Worm (Caenorhabditis elegans) whole organism, young adult: ENCODE measurements around the gene uig-1.

Experiments used
- B0261.1 ChIP-seq: sonication (generic microtip); optimal IDR thresholded peaks from 2 replicates; lab custom pipeline; 2016; ENCODE audit warnings: mild to moderate bottlenecking, missing genetic modification characterization, moderate library complexity, missing compliant biosample characterization
- C06A6.2 ChIP-seq: fragments of 200-800 bp; sonication (Bioruptor generic); conservative IDR thresholded peaks from 2 replicates; pipeline ENCODE4 v1.3.6; 2022; ENCODE audit warnings: missing genetic modification characterization, missing compliant biosample characterization
- C17E4.6 ChIP-seq: fragments of 200-800 bp; sonication (Bioruptor generic); IDR thresholded peaks from 2 replicates; pipeline ENCODE4 v1.3.6; 2022; ENCODE audit warnings: missing genetic modification reagents, missing genetic modification characterization, missing compliant biosample characterization
- D2030.7 ChIP-seq: fragments of 200-800 bp; sonication (Bioruptor generic); IDR thresholded peaks from 2 replicates; pipeline ENCODE4 v1.3.6; 2022; ENCODE audit warnings: missing genetic modification reagents, missing genetic modification characterization, missing compliant biosample characterization
- F23B12.7 ChIP-seq: sonication (generic microtip); optimal IDR thresholded peaks from 2 replicates; lab custom pipeline; 2017; ENCODE audit warnings: missing genetic modification characterization, mild to moderate bottlenecking, missing compliant biosample characterization, antibody characterized with exemption, moderate library complexity; ENCODE audit not compliant: insufficient read depth
- F37B4.10 ChIP-seq: fragments of 200-800 bp; sonication (Bioruptor generic); IDR thresholded peaks from 2 replicates; pipeline ENCODE4 v1.3.6; 2022; ENCODE audit warnings: missing genetic modification characterization, missing compliant biosample characterization
- F49E8.2 ChIP-seq: sonication (generic microtip); optimal IDR thresholded peaks from 3 replicates; lab custom pipeline; 2017; ENCODE audit warnings: missing genetic modification characterization, mild to moderate bottlenecking, missing compliant biosample characterization, antibody characterized with exemption, moderate library complexity; ENCODE audit not compliant: insufficient read depth
- F57A8.1 ChIP-seq: fragments of 200-800 bp; sonication (Bioruptor generic); optimal IDR thresholded peaks from 2 replicates; lab custom pipeline; 2018; ENCODE audit warnings: mild to moderate bottlenecking, missing genetic modification characterization, moderate library complexity, missing compliant biosample characterization
- K11D2.4 ChIP-seq: fragments of 200-800 bp; sonication (Bioruptor generic); IDR thresholded peaks from 2 replicates; pipeline ENCODE4 v1.3.6; 2022; ENCODE audit warnings: missing genetic modification reagents, missing genetic modification characterization, missing compliant biosample characterization
- T07F8.4 ChIP-seq: sonication (generic microtip); optimal IDR thresholded peaks from 2 replicates; lab custom pipeline; 2016; ENCODE audit warnings: mild to moderate bottlenecking, missing genetic modification characterization, moderate library complexity, missing compliant biosample characterization
- Y56A3A.18 ChIP-seq: fragments of 200-800 bp; sonication (Bioruptor generic); IDR thresholded peaks from 2 replicates; pipeline ENCODE4 v1.3.6; 2022; ENCODE audit warnings: missing genetic modification reagents, missing genetic modification characterization, missing compliant biosample characterization
- aptf-2 ChIP-seq: fragments of 200-800 bp; sonication (Bioruptor generic); conservative IDR thresholded peaks from 2 replicates; pipeline ENCODE4 v1.3.6; 2022; ENCODE audit warnings: missing genetic modification reagents, missing genetic modification characterization, missing compliant biosample characterization
- atf-7 ChIP-seq: sonication (generic microtip); optimal IDR thresholded peaks from 2 replicates; lab custom pipeline; 2017; ENCODE audit warnings: mild to moderate bottlenecking, missing genetic modification characterization, missing compliant biosample characterization
- bed-1 ChIP-seq: fragments of 200-800 bp; sonication (Bioruptor generic); IDR thresholded peaks from 2 replicates; pipeline ENCODE4 v1.3.6; 2022; ENCODE audit warnings: missing genetic modification reagents, missing genetic modification characterization, missing compliant biosample characterization
- bed-2 ChIP-seq: fragments of 200-800 bp; sonication (Bioruptor generic); IDR thresholded peaks from 2 replicates; pipeline ENCODE4 v1.3.6; 2022; ENCODE audit warnings: missing genetic modification reagents, missing genetic modification characterization, missing compliant biosample characterization
- ccch-3 ChIP-seq: fragments of 200-800 bp; sonication (Bioruptor generic); optimal IDR thresholded peaks from 2 replicates; lab custom pipeline; 2018; ENCODE audit warnings: mild to moderate bottlenecking, missing genetic modification characterization, missing compliant biosample characterization
- cebp-1 ChIP-seq, 2 experiments: fragments of 200-800 bp in 1 of 2; sonication (Bioruptor generic) in 1 of 2; sonication (generic microtip) in 1 of 2; IDR thresholded peaks in 1 of 2; optimal IDR thresholded peaks in 1 of 2; 2 replicates each; pipeline versions ENCODE4 v1.3.6 to Lab custom; 2017 to 2022; ENCODE audit warnings: missing compliant biosample characterization in 2 of 2, missing genetic modification characterization in 2 of 2, mild to moderate bottlenecking in 1 of 2, missing genetic modification reagents in 1 of 2, moderate library complexity in 1 of 2
- ceh-27 ChIP-seq: fragments of 200-800 bp; sonication (Bioruptor generic); optimal IDR thresholded peaks from 2 replicates; lab custom pipeline; 2018; ENCODE audit warnings: mild to moderate bottlenecking, missing genetic modification characterization, moderate library complexity, missing compliant biosample characterization
- ceh-58 ChIP-seq: fragments of 200-800 bp; sonication (Bioruptor generic); IDR thresholded peaks from 2 replicates; pipeline ENCODE4 v1.3.6; 2022; ENCODE audit warnings: missing genetic modification characterization, missing compliant biosample characterization
- dpff-1 ChIP-seq: sonication (generic microtip); optimal IDR thresholded peaks from 2 replicates; lab custom pipeline; 2017; ENCODE audit warnings: mild to moderate bottlenecking, missing genetic modification characterization, missing compliant biosample characterization
- efl-1 ChIP-seq: fragments of 150-350 bp; optimal IDR thresholded peaks from 2 replicates; lab custom pipeline; 2014; ENCODE audit warnings: missing biosample characterization, missing genetic modification reagents, missing genetic modification characterization
- egl-18 ChIP-seq: fragments of 200-800 bp; sonication (Bioruptor generic); IDR thresholded peaks from 2 replicates; pipeline ENCODE4 v1.3.6; 2022; ENCODE audit warnings: missing genetic modification reagents, missing genetic modification characterization, missing compliant biosample characterization
- egl-44 ChIP-seq: fragments of 200-800 bp; sonication (Bioruptor generic); IDR thresholded peaks from 2 replicates; pipeline ENCODE4 v1.3.6; 2022; ENCODE audit warnings: missing genetic modification reagents, missing genetic modification characterization, missing compliant biosample characterization
- fkh-3 ChIP-seq: sonication (generic microtip); optimal IDR thresholded peaks from 2 replicates; lab custom pipeline; 2016; ENCODE audit warnings: mild to moderate bottlenecking, missing genetic modification characterization, missing compliant biosample characterization
- him-1 ChIP-seq: sonication (generic microtip); optimal IDR thresholded peaks from 2 replicates; lab custom pipeline; 2016; ENCODE audit warnings: missing genotype, missing genetic modification reagents, missing genetic modification characterization, missing compliant biosample characterization
- hrde-1 ChIP-seq: sonication (generic microtip); optimal IDR thresholded peaks from 2 replicates; lab custom pipeline; 2016; ENCODE audit warnings: missing genetic modification characterization, mild to moderate bottlenecking, missing compliant biosample characterization, moderate library complexity, missing genotype, missing genetic modification reagents, borderline replicate concordance
- lin-54 ChIP-seq: fragments of 200-800 bp; sonication (Bioruptor generic); optimal IDR thresholded peaks from 2 replicates; lab custom pipeline; 2018; ENCODE audit warnings: mild to moderate bottlenecking, missing genetic modification characterization, missing compliant biosample characterization
- lir-1 ChIP-seq: fragments of 200-800 bp; sonication (Bioruptor generic); conservative IDR thresholded peaks from 2 replicates; pipeline ENCODE4 v1.3.6; 2022; ENCODE audit warnings: missing genetic modification reagents, missing genetic modification characterization, missing compliant biosample characterization
- lsl-1 ChIP-seq: fragments of 200-800 bp; sonication (Bioruptor generic); optimal IDR thresholded peaks from 2 replicates; lab custom pipeline; 2018; ENCODE audit warnings: mild to moderate bottlenecking, missing genetic modification characterization, moderate library complexity, missing compliant biosample characterization
- madf-3 ChIP-seq: fragments of 200-800 bp; sonication (Bioruptor generic); IDR thresholded peaks from 2 replicates; pipeline ENCODE4 v1.3.6; 2022; ENCODE audit warnings: missing genetic modification reagents, missing genetic modification characterization, missing compliant biosample characterization
- madf-6 ChIP-seq: fragments of 200-800 bp; sonication (Bioruptor generic); IDR thresholded peaks from 2 replicates; pipeline ENCODE4 v1.3.6; 2022; ENCODE audit warnings: missing genetic modification reagents, missing genetic modification characterization, missing compliant biosample characterization
- mel-28 ChIP-seq: sonication (generic microtip); optimal IDR thresholded peaks from 2 replicates; lab custom pipeline; 2016; ENCODE audit warnings: borderline replicate concordance, mild to moderate bottlenecking, missing genetic modification characterization, missing compliant biosample characterization
- mes-4 ChIP-seq: sonication (generic microtip); optimal IDR thresholded peaks from 2 replicates; lab custom pipeline; 2016; ENCODE audit warnings: missing genotype, missing genetic modification characterization, missing compliant biosample characterization
- mxl-1 ChIP-seq: sonication (generic microtip); optimal IDR thresholded peaks from 2 replicates; lab custom pipeline; 2016; ENCODE audit warnings: missing genetic modification characterization, missing compliant biosample characterization
- rcor-1 ChIP-seq: fragments of 200-800 bp; sonication (Bioruptor generic); IDR thresholded peaks from 2 replicates; pipeline ENCODE4 v1.3.6; 2022; ENCODE audit warnings: missing genetic modification reagents, missing genetic modification characterization, missing compliant biosample characterization
- rec-8 ChIP-seq, 2 experiments: sonication (generic microtip); optimal IDR thresholded peaks; 2 replicates each; lab custom pipeline; 2016; ENCODE audit warnings: mild to moderate bottlenecking in 2 of 2, missing genetic modification characterization in 2 of 2, missing genetic modification reagents in 2 of 2, missing genotype in 2 of 2, missing biosample characterization in 1 of 2, missing compliant biosample characterization in 1 of 2, moderate library complexity in 1 of 2
- snpc-1.1 ChIP-seq: sonication (generic microtip); optimal IDR thresholded peaks from 2 replicates; lab custom pipeline; 2017; ENCODE audit warnings: missing genetic modification characterization, mild to moderate bottlenecking, missing compliant biosample characterization, antibody characterized with exemption, moderate library complexity, missing genotype, missing genetic modification reagents; ENCODE audit not compliant: insufficient read depth
- snpc-4 ChIP-seq, 5 experiments: fragments of 150-350 bp in 1 of 5; sonication (generic microtip) in 4 of 5; optimal IDR thresholded peaks; 2 replicates each; lab custom pipeline; 2014 to 2018; ENCODE audit warnings: missing genetic modification characterization in 5 of 5, missing biosample characterization in 3 of 5, antibody characterized with exemption in 2 of 5, mild to moderate bottlenecking in 2 of 5, missing compliant biosample characterization in 2 of 5, missing genotype in 2 of 5, moderate library complexity in 2 of 5, missing genetic modification reagents in 1 of 5
- tbp1 ChIP-seq: fragments of 200-800 bp; sonication (Bioruptor generic); optimal IDR thresholded peaks from 2 replicates; lab custom pipeline; 2018; ENCODE audit warnings: mild to moderate bottlenecking, missing genetic modification characterization, missing compliant biosample characterization
- tlf-1 ChIP-seq: fragments of 200-800 bp; sonication (Bioruptor generic); optimal IDR thresholded peaks from 2 replicates; lab custom pipeline; 2018; ENCODE audit warnings: mild to moderate bottlenecking, missing genetic modification characterization, missing compliant biosample characterization
- unc-130 ChIP-seq: sonication (generic microtip); optimal IDR thresholded peaks from 2 replicates; lab custom pipeline; 2016; ENCODE audit warnings: missing genetic modification reagents, missing genetic modification characterization, missing compliant biosample characterization
- zim-3 ChIP-seq: sonication (generic microtip); optimal IDR thresholded peaks from 2 replicates; lab custom pipeline; 2017; ENCODE audit warnings: mild to moderate bottlenecking, missing genetic modification characterization, moderate library complexity, missing compliant biosample characterization
- ztf-26 ChIP-seq: sonication (generic microtip); optimal IDR thresholded peaks from 2 replicates; lab custom pipeline; 2017; ENCODE audit warnings: missing genetic modification characterization, missing compliant biosample characterization
- ztf-28 ChIP-seq: fragments of 200-800 bp; sonication (Bioruptor generic); IDR thresholded peaks from 2 replicates; pipeline ENCODE4 v1.3.6; 2022; ENCODE audit warnings: missing genetic modification reagents, missing genetic modification characterization, missing compliant biosample characterization
- ztf-3 ChIP-seq: fragments of 200-800 bp; sonication (Bioruptor generic); optimal IDR thresholded peaks from 2 replicates; lab custom pipeline; 2018; ENCODE audit warnings: mild to moderate bottlenecking, missing genetic modification characterization, missing compliant biosample characterization

Gene uig-1

DNA sequence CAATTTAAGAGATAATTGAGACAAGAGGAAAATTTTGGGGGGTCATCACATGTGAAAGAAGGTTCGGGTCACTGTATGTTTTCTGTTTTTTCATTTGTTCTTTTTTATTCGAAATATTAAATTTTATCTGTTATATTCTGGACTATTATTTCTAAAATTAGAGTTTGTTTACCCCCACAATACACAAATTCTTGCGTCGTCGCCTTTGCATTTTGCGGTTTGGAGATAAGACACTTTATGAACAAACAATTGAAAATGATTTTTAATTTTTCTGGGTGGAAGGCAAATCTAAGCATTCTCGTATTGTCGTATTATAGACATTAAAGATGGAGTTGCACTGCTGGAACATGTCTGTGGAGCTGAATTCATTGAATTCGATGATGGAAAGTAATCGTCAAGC, 22.5 kb downstream of the uig-1 start:
- TF ChIP-seq tlf-1 (no peak), ztf-28 (GFP tag; lab: Robert Waterston, UW) (no peak), unc-130 (GFP tag; lab: Kevin White, UChicago) (no peak), egl-18 (no peak), lsl-1 (no peak), F57A8.1 (GFP tag; lab: Kevin White, UChicago) (no peak), snpc-4 (GFP tag; optimal IDR thresholded peaks at IDR 0.05; lab: Kevin White, UChicago) (no peak), snpc-4 (tag; optimal IDR thresholded peaks at IDR 0.05; lab: Kevin White, UChicago) (no peak), C06A6.2 (GFP tag; lab: Robert Waterston, UW) (no peak), dpff-1 (no peak), egl-44 (GFP tag; lab: Robert Waterston, UW) (no peak), him-1 (tag; lab: Kevin White, UChicago) (no peak), madf-6 (no peak)
- TF ChIP-seq, all 124 proteins: peak for 0

DNA sequence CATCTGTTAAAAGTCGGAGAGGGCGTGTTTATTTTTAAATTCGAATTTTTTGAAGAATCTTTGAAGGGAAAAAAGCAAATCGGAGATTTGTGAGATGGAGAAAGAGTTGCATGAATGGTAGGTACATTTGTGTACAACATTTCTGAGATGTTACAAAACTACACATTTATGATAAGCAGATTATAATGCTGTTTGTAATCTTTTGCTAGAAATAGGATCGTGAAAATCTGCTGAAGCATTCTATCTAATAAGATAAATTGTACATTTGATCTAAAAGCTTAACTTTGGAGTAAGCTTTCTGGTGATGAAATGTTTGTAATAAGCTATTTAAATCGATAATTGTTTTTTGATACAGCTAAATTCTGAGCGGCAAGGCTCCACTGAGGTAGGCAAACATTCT, 23.5 kb downstream of the uig-1 start:
- TF ChIP-seq T07F8.4 (no peak), mes-4 (no peak), C17E4.6 (GFP tag; lab: Robert Waterston, UW) (no peak), F23B12.7 (tag; lab: Kevin White, UChicago) (no peak), tbp1 (GFP tag; lab: Kevin White, UChicago) (no peak), bed-2 (GFP tag; lab: Robert Waterston, UW) (no peak), ccch-3 (GFP tag; lab: Kevin White, UChicago) (no peak), cebp-1 (GFP tag; IDR thresholded peaks at IDR 0.05; lab: Robert Waterston, UW) (no peak), cebp-1 (tag; optimal IDR thresholded peaks at IDR 0.05; lab: Kevin White, UChicago) (no peak), mel-28 (tag; lab: Kevin White, UChicago) (no peak), rec-8 (tag; optimal IDR thresholded peaks at IDR 0.05; lab: Kevin White, UChicago) (no peak), atf-7 (tag; lab: Kevin White, UChicago) (no peak), madf-3 (GFP tag; lab: Robert Waterston, UW) (no peak), aptf-2 (no peak), egl-18 (no peak)

ce11 chrV:13269228-13269630, 26.5 kb downstream of the uig-1 start:
- TF ChIP-seq ceh-27 (GFP tag; lab: Kevin White, UChicago) (no peak), rcor-1 (GFP tag; lab: Robert Waterston, UW) (no peak), K11D2.4 (no peak), mel-28 (tag; lab: Kevin White, UChicago) (no peak), fkh-3 (tag; lab: Kevin White, UChicago) (no peak), tlf-1 (no peak), mes-4 (no peak), F37B4.10 (GFP tag; lab: Robert Waterston, UW) (no peak), D2030.7 (GFP tag; lab: Robert Waterston, UW) (no peak), hrde-1 (tag; lab: Kevin White, UChicago) (no peak), B0261.1 (tag; lab: Kevin White, UChicago) (no peak), dpff-1 (no peak), aptf-2 (no peak), snpc-1.1 (tag; lab: Kevin White, UChicago) (no peak), zim-3 (no peak), efl-1 (GFP tag; lab: Kevin White, UChicago) (no peak), ceh-58 (GFP tag; lab: Robert Waterston, UW) (no peak), ztf-3 (no peak), mxl-1 (tag; lab: Kevin White, UChicago) (no peak), bed-1 (GFP tag; lab: Robert Waterston, UW) (no peak), lir-1 (GFP tag; lab: Robert Waterston, UW) (no peak), lin-54 (no peak), Y56A3A.18 (GFP tag; lab: Robert Waterston, UW) (no peak), ztf-26 (no peak), F49E8.2 (tag; lab: Kevin White, UChicago) (no peak)
